Fruit fly (Drosophila melanogaster) whole organism, pupa: ENCODE measurements around the gene CapaR.

ENCODE experiments used
- CG34367 ChIP-seq: fragments of 200-800 bp; sonication (Bioruptor generic); optimal IDR thresholded peaks from 2 replicates; lab custom pipeline; 2018; ENCODE audit warnings: missing biosample characterization, mild to moderate bottlenecking, missing genetic modification characterization
- CG8159 ChIP-seq: fragments of 200-800 bp; sonication (Bioruptor generic); optimal IDR thresholded peaks from 3 replicates; lab custom pipeline; 2018; ENCODE audit warnings: missing biosample characterization, mild to moderate bottlenecking, missing genetic modification characterization, moderate library complexity
- gl ChIP-seq: fragments of 200-800 bp; sonication (Bioruptor generic); optimal IDR thresholded peaks from 2 replicates; lab custom pipeline; 2018; ENCODE audit warnings: missing biosample characterization, mild to moderate bottlenecking, missing genetic modification characterization

- TF ChIP-seq CG34367 (no peak), gl (tag; lab: Kevin White, UChicago) (no peak), CG8159 (tag; lab: Kevin White, UChicago) (no peak)
Measured at dm6 chr3L:21536857-21537256, 25.1 kb downstream of the CapaR start, which contains the start of gene Rpn10.
